Fruit fly (Drosophila melanogaster) whole organism, embryonic: ENCODE measurements around the gene RpS7.

ENCODE experiments used
- Blimp-1 ChIP-seq: fragments of 200-800 bp; sonication (Bioruptor generic); optimal IDR thresholded peaks from 3 replicates; lab custom pipeline; 2018; ENCODE audit warnings: missing biosample characterization, missing genetic modification characterization, mild to moderate bottlenecking, moderate library complexity, missing genetic modification reagents
- CG10147 ChIP-seq: fragments of 200-800 bp; sonication (Bioruptor generic); optimal IDR thresholded peaks from 2 replicates; lab custom pipeline; 2019; ENCODE audit warnings: missing biosample characterization, mild to moderate bottlenecking, missing genetic modification characterization, moderate library complexity
- CG10321 ChIP-seq: fragments of 200-800 bp; sonication (Bioruptor generic); IDR thresholded peaks from 2 replicates; pipeline ENCODE4 v1.3.6; 2022; ENCODE audit warnings: missing biosample characterization, missing genetic modification characterization
- CG10543 ChIP-seq: fragments of 200-800 bp; sonication (Bioruptor generic); optimal IDR thresholded peaks from 3 replicates; lab custom pipeline; 2017; ENCODE audit warnings: missing biosample characterization, mild to moderate bottlenecking, missing genetic modification characterization, moderate library complexity
- CG11696 ChIP-seq: fragments of 200-800 bp; sonication (Bioruptor generic); IDR thresholded peaks from 2 replicates; pipeline ENCODE4 v1.3.6; 2022; ENCODE audit warnings: missing biosample characterization, missing genetic modification characterization
- CG11723 ChIP-seq: fragments of 200-800 bp; sonication (Bioruptor generic); optimal IDR thresholded peaks from 2 replicates; lab custom pipeline; 2017; ENCODE audit warnings: missing biosample characterization, mild to moderate bottlenecking, missing genetic modification characterization
- CG1233 ChIP-seq: fragments of 200-800 bp; sonication (Bioruptor generic); optimal IDR thresholded peaks from 4 replicates; lab custom pipeline; 2018; ENCODE audit warnings: missing biosample characterization, mild to moderate bottlenecking, missing genetic modification characterization
- CG13894 ChIP-seq: fragments of 200-800 bp; sonication (Bioruptor generic); optimal IDR thresholded peaks from 3 replicates; lab custom pipeline; 2018; ENCODE audit warnings: missing biosample characterization, mild to moderate bottlenecking, missing genetic modification characterization, moderate library complexity
- CG15011 ChIP-seq: fragments of 200-800 bp; sonication (Bioruptor generic); optimal IDR thresholded peaks from 3 replicates; lab custom pipeline; 2018; ENCODE audit warnings: missing biosample characterization, mild to moderate bottlenecking, missing genetic modification characterization
- CG17328 ChIP-seq: fragments of 200-800 bp; sonication (Bioruptor generic); IDR thresholded peaks from 2 replicates; pipeline ENCODE4 v1.3.6; 2022; ENCODE audit warnings: missing biosample characterization, missing genetic modification characterization
- CG17802 ChIP-seq: fragments of 200-800 bp; sonication (Bioruptor generic); optimal IDR thresholded peaks from 2 replicates; lab custom pipeline; 2018; ENCODE audit warnings: missing biosample characterization, mild to moderate bottlenecking, missing genetic modification characterization, moderate library complexity
- CG18262 ChIP-seq: fragments of 200-800 bp; optimal IDR thresholded peaks from 3 replicates; lab custom pipeline; 2019; ENCODE audit warnings: missing biosample characterization, mild to moderate bottlenecking, missing genetic modification characterization, moderate library complexity
- CG18764 ChIP-seq: fragments of 200-800 bp; sonication (Bioruptor generic); optimal IDR thresholded peaks from 3 replicates; lab custom pipeline; 2016; ENCODE audit warnings: missing biosample characterization, missing genetic modification characterization
- CG2116 ChIP-seq: fragments of 200-800 bp; sonication (Bioruptor generic); optimal IDR thresholded peaks from 3 replicates; lab custom pipeline; 2018; ENCODE audit warnings: missing biosample characterization, mild to moderate bottlenecking, missing genetic modification characterization
- CG2202 ChIP-seq: fragments of 200-800 bp; sonication (Bioruptor generic); optimal IDR thresholded peaks from 2 replicates; lab custom pipeline; 2018; ENCODE audit warnings: missing biosample characterization, mild to moderate bottlenecking, missing genetic modification characterization
- CG2712 ChIP-seq: fragments of 200-800 bp; optimal IDR thresholded peaks from 3 replicates; lab custom pipeline; 2019; ENCODE audit warnings: missing biosample characterization, mild to moderate bottlenecking, missing genetic modification characterization, moderate library complexity
- CG30403 ChIP-seq: fragments of 200-800 bp; sonication (Bioruptor generic); optimal IDR thresholded peaks from 3 replicates; lab custom pipeline; 2016; ENCODE audit warnings: missing biosample characterization, missing genetic modification characterization
- CG31441 ChIP-seq: fragments of 200-800 bp; sonication (Bioruptor generic); IDR thresholded peaks from 2 replicates; pipeline ENCODE4 v1.3.6; 2022; ENCODE audit warnings: missing biosample characterization, missing genetic modification characterization
- CG33213 ChIP-seq: fragments of 200-800 bp; sonication (Bioruptor generic); optimal IDR thresholded peaks from 3 replicates; lab custom pipeline; 2016; ENCODE audit warnings: missing biosample characterization, missing genetic modification characterization
- CG3838 ChIP-seq: fragments of 200-800 bp; sonication (Bioruptor generic); optimal IDR thresholded peaks from 3 replicates; lab custom pipeline; 2016; ENCODE audit warnings: missing biosample characterization, missing genetic modification characterization
- CG3847 ChIP-seq: fragments of 200-800 bp; sonication (Bioruptor generic); IDR thresholded peaks from 2 replicates; pipeline ENCODE4 v1.3.6; 2022; ENCODE audit warnings: missing biosample characterization, missing genetic modification characterization
- CG4282 ChIP-seq: fragments of 200-800 bp; sonication (Bioruptor generic); optimal IDR thresholded peaks from 2 replicates; lab custom pipeline; 2016; ENCODE audit warnings: missing biosample characterization, missing genetic modification characterization
- CG5953 ChIP-seq: fragments of 200-800 bp; sonication (Bioruptor generic); IDR thresholded peaks from 2 replicates; pipeline ENCODE4 v1.3.6; 2022; ENCODE audit warnings: missing biosample characterization, missing genetic modification characterization
- CG7839 ChIP-seq: fragments of 200-800 bp; sonication (Bioruptor generic); optimal IDR thresholded peaks from 3 replicates; lab custom pipeline; 2018; ENCODE audit warnings: missing biosample characterization, mild to moderate bottlenecking, missing genetic modification characterization, moderate library complexity
- CG8765 ChIP-seq: fragments of 200-800 bp; sonication (Bioruptor generic); IDR thresholded peaks from 2 replicates; pipeline ENCODE4 v1.3.6; 2022; ENCODE audit warnings: missing biosample characterization, missing genetic modification characterization
- CG9215 ChIP-seq: fragments of 200-800 bp; sonication (Bioruptor generic); IDR thresholded peaks from 2 replicates; pipeline ENCODE4 v1.3.6; 2022; ENCODE audit warnings: missing biosample characterization, missing genetic modification characterization
- Dbx ChIP-seq: fragments of 200-800 bp; sonication (Bioruptor generic); IDR thresholded peaks from 3 replicates; pipeline ENCODE4 v1.3.6; 2022; ENCODE audit warnings: missing biosample characterization, missing genetic modification characterization
- Deaf1 ChIP-seq: fragments of 200-800 bp; optimal IDR thresholded peaks from 3 replicates; lab custom pipeline; 2019; ENCODE audit warnings: missing biosample characterization, mild to moderate bottlenecking, missing genetic modification characterization, moderate library complexity
- Dfd ChIP-seq, 2 experiments: fragments of >200 bp; optimal IDR thresholded peaks; 2 replicates each; lab custom pipeline; 2017; ENCODE audit warnings: missing biosample characterization in 2 of 2, missing genetic modification characterization in 2 of 2
- Dll ChIP-seq: fragments of 200-800 bp; sonication (Bioruptor generic); IDR thresholded peaks from 4 replicates; pipeline ENCODE4 v1.3.6; 2022; ENCODE audit warnings: missing biosample characterization, missing genetic modification characterization; ENCODE audit not compliant: partially characterized antibody
- Doc3 ChIP-seq: fragments of 200-800 bp; sonication (Bioruptor generic); IDR thresholded peaks from 3 replicates; pipeline ENCODE4 v1.3.6; 2022; ENCODE audit warnings: missing biosample characterization, missing genetic modification characterization; ENCODE audit not compliant: partially characterized antibody
- GATAe ChIP-seq: fragments of 200-800 bp; sonication (Bioruptor generic); conservative IDR thresholded peaks from 2 replicates; pipeline ENCODE4 v1.3.6; 2022; ENCODE audit warnings: missing biosample characterization, missing genetic modification characterization
- H2.0 ChIP-seq: fragments of 200-800 bp; sonication (Bioruptor generic); IDR thresholded peaks from 2 replicates; pipeline ENCODE4 v1.3.6; 2022; ENCODE audit warnings: missing biosample characterization, missing genetic modification characterization
- Hr39 ChIP-seq: fragments of >200 bp; optimal IDR thresholded peaks from 2 replicates; lab custom pipeline; 2017
- NFAT ChIP-seq: fragments of 200-800 bp; sonication (Bioruptor generic); IDR thresholded peaks from 2 replicates; pipeline ENCODE4 v1.3.6; 2022; ENCODE audit warnings: missing biosample characterization, missing genetic modification characterization
- Usf ChIP-seq: fragments of 200-800 bp; sonication (Bioruptor generic); optimal IDR thresholded peaks from 2 replicates; lab custom pipeline; 2017; ENCODE audit warnings: missing genotype, missing biosample characterization, missing genetic modification characterization
- Vsx1 ChIP-seq: fragments of 200-800 bp; sonication (Bioruptor generic); optimal IDR thresholded peaks from 2 replicates; lab custom pipeline; 2017; ENCODE audit warnings: missing biosample characterization, mild to moderate bottlenecking, missing genetic modification characterization, missing genetic modification reagents
- br ChIP-seq: fragments of >200 bp; optimal IDR thresholded peaks from 2 replicates; lab custom pipeline; 2017
- ems ChIP-seq: fragments of 200-800 bp; sonication (Bioruptor generic); optimal IDR thresholded peaks from 3 replicates; lab custom pipeline; 2016; ENCODE audit warnings: missing biosample characterization, missing genetic modification characterization
- gce ChIP-seq: fragments of 200-800 bp; sonication (Bioruptor generic); IDR thresholded peaks from 3 replicates; pipeline ENCODE4 v1.3.6; 2022; ENCODE audit warnings: missing biosample characterization, missing genetic modification characterization
- gem ChIP-seq: fragments of 200-800 bp; sonication (Bioruptor generic); optimal IDR thresholded peaks from 2 replicates; lab custom pipeline; 2019; ENCODE audit warnings: missing biosample characterization, mild to moderate bottlenecking, missing genetic modification characterization, moderate library complexity
- gfzf ChIP-seq: fragments of 200-800 bp; sonication (Bioruptor generic); optimal IDR thresholded peaks from 2 replicates; lab custom pipeline; 2016; ENCODE audit warnings: missing biosample characterization, mild to moderate bottlenecking, missing genetic modification characterization, moderate library complexity
- lmd ChIP-seq: fragments of 200-800 bp; sonication (Bioruptor generic); IDR thresholded peaks from 2 replicates; pipeline ENCODE4 v1.3.6; 2022; ENCODE audit warnings: missing biosample characterization, missing genetic modification characterization
- nau ChIP-seq: fragments of 200-800 bp; sonication (Bioruptor generic); optimal IDR thresholded peaks from 3 replicates; lab custom pipeline; 2017; ENCODE audit warnings: missing biosample characterization, mild to moderate bottlenecking, missing genetic modification characterization, missing genetic modification reagents
- pum ChIP-seq: fragments of 200-800 bp; sonication (Bioruptor generic); optimal IDR thresholded peaks from 2 replicates; lab custom pipeline; 2016; ENCODE audit warnings: missing biosample characterization, missing genetic modification characterization
- repo ChIP-seq: fragments of 200-800 bp; sonication (Bioruptor generic); optimal IDR thresholded peaks from 2 replicates; lab custom pipeline; 2016; ENCODE audit warnings: missing biosample characterization, missing genetic modification characterization
- scrt ChIP-seq: fragments of 200-800 bp; sonication (Bioruptor generic); optimal IDR thresholded peaks from 2 replicates; lab custom pipeline; 2018; ENCODE audit warnings: missing biosample characterization, mild to moderate bottlenecking, missing genetic modification characterization, moderate library complexity
- ssp ChIP-seq: fragments of 200-800 bp; sonication (Bioruptor generic); IDR thresholded peaks from 2 replicates; pipeline ENCODE4 v1.3.6; 2022; ENCODE audit warnings: missing biosample characterization, missing genetic modification characterization
- stc ChIP-seq: fragments of 200-800 bp; sonication (Bioruptor generic); IDR thresholded peaks from 2 replicates; pipeline ENCODE4 v1.3.6; 2022; ENCODE audit warnings: missing biosample characterization, missing genetic modification characterization
- tap ChIP-seq: fragments of 200-800 bp; optimal IDR thresholded peaks from 3 replicates; lab custom pipeline; 2019; ENCODE audit warnings: missing biosample characterization, mild to moderate bottlenecking, missing genetic modification characterization, moderate library complexity
- toy ChIP-seq: fragments of 200-800 bp; sonication (Bioruptor generic); IDR thresholded peaks from 2 replicates; pipeline ENCODE4 v1.3.6; 2022; ENCODE audit warnings: missing biosample characterization, missing genetic modification characterization
- trem ChIP-seq: fragments of 200-800 bp; optimal IDR thresholded peaks from 3 replicates; lab custom pipeline; 2019; ENCODE audit warnings: missing biosample characterization, mild to moderate bottlenecking, missing genetic modification characterization, moderate library complexity

Gene RpS7

DNA sequence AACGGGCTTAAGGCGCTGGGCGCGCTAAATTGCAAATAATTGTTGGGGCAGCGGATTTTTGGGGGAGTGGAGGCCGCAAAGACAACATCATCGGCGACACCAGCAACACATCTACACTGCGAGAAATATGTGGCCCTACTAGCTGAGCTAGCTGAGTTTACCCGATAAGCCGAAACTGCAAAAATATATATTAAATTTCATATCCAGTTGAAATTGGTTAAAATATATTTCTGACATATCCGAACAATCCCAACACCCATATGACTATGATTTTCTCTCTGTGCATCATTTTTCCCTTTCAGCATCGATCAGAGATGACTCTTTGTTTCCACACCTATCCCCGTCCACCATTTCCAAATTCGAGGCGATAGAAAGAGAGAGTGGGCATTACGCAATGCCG, 19.0 kb downstream of the RpS7 start (continued):
- TF ChIP-seq Vsx1 (GFP tag; lab: Kevin White, UChicago) (peak; percentile 66), Dll (GFP tag; lab: Robert Waterston, UW) (no peak), ssp (GFP tag; lab: Robert Waterston, UW) (peak; percentile 72), stc (GFP tag; lab: Robert Waterston, UW) (peak; percentile 67), CG18262 (tag; lab: Kevin White, UChicago) (peak; percentile 73), gem (tag; lab: Kevin White, UChicago) (peak; percentile 83), Dbx (GFP tag; lab: Robert Waterston, UW) (peak; percentile 72), CG30403 (peak; percentile 75), H2.0 (GFP tag; lab: Robert Waterston, UW) (peak; percentile 73), scrt (GFP tag; lab: Kevin White, UChicago) (peak; percentile 47), CG2712 (tag; lab: Kevin White, UChicago) (peak; percentile 79), Deaf1 (tag; lab: Kevin White, UChicago) (peak; percentile 33), Hr39 (lab: Kevin White, UChicago) (no peak), CG31441 (GFP tag; lab: Robert Waterston, UW) (peak; percentile 87), trem (tag; lab: Kevin White, UChicago) (peak; percentile 35), toy (GFP tag; lab: Robert Waterston, UW) (no peak), CG17328 (GFP tag; lab: Robert Waterston, UW) (peak; percentile 79), CG4282 (no peak), tap (tag; lab: Kevin White, UChicago) (peak; percentile 78), CG15011 (GFP tag; lab: Kevin White, UChicago) (peak; percentile 18), CG5953 (GFP tag; lab: Robert Waterston, UW) (peak; percentile 67; the same call in 1 of the 2 replicates), Doc3 (GFP tag; lab: Robert Waterston, UW) (no peak), CG7839 (peak; percentile 77), Blimp-1 (GFP tag; lab: Kevin White, UChicago) (peak; percentile 87), gce (peak; percentile 75; the same call in 1 of the 3 replicates), br (lab: Kevin White, UChicago) (no peak), gfzf (no peak), CG11696 (GFP tag; lab: Robert Waterston, UW) (peak; percentile 58), CG17802 (tag; lab: Kevin White, UChicago) (peak; percentile 33), CG11723 (peak; percentile 47), CG3847 (peak; percentile 52; the same call in 1 of the 2 replicates), CG8765 (GFP tag; lab: Robert Waterston, UW) (peak; percentile 30; the same call in 1 of the 2 replicates), ems (peak; percentile 24), Usf (peak; percentile 16), CG2202 (tag; lab: Kevin White, UChicago) (no peak), CG3838 (GFP tag; lab: Kevin White, UChicago) (no peak), nau (GFP tag; lab: Kevin White, UChicago) (peak; percentile 60), CG18764 (GFP tag; lab: Kevin White, UChicago) (peak; percentile 35), CG13894 (no peak), Dfd (GFP tag; optimal IDR thresholded peaks at IDR 0.05; lab: Kevin White, UChicago) (no peak), repo (peak; percentile 30), NFAT (GFP tag; lab: Robert Waterston, UW) (0 out of 2 replicates have a peak, but pooled peaks have one; percentile 31), CG2116 (GFP tag; lab: Kevin White, UChicago) (no peak), CG9215 (peak; percentile 63; the same call in 1 of the 2 replicates), pum (GFP tag; lab: Kevin White, UChicago) (peak; percentile 59), CG10147 (GFP tag; lab: Kevin White, UChicago) (peak; percentile 50), lmd (GFP tag; lab: Robert Waterston, UW) (peak; percentile 85), CG33213 (peak; percentile 38), CG1233 (GFP tag; lab: Kevin White, UChicago) (peak; percentile 54), GATAe (GFP tag; lab: Robert Waterston, UW) (0 out of 2 replicates have a peak, but pooled peaks have one; percentile 9), CG10543 (GFP tag; lab: Kevin White, UChicago) (no peak), CG10321 (GFP tag; lab: Robert Waterston, UW) (no peak)
